Worm (Caenorhabditis elegans) whole organism, late embryonic: ENCODE data around the gene clec-175.

Experiments
- F13H6.1 ChIP-seq: sonication (generic microtip); optimal IDR thresholded peaks from 2 replicates; lab custom pipeline; 2016; ENCODE audit warnings: missing genetic modification characterization, missing compliant biosample characterization
- K02D7.2 ChIP-seq: sonication (generic microtip); optimal IDR thresholded peaks from 2 replicates; lab custom pipeline; 2017; ENCODE audit warnings: mild to moderate bottlenecking, missing genetic modification characterization, missing compliant biosample characterization
- K09A11.1 ChIP-seq: sonication (generic microtip); optimal IDR thresholded peaks from 2 replicates; lab custom pipeline; 2017; ENCODE audit warnings: antibody characterized with exemption, mild to moderate bottlenecking, missing genetic modification characterization, missing compliant biosample characterization; ENCODE audit not compliant: insufficient read depth
- Y22D7AL.16 ChIP-seq: sonication (generic microtip); optimal IDR thresholded peaks from 2 replicates; lab custom pipeline; 2016; ENCODE audit warnings: missing genetic modification characterization, missing compliant biosample characterization
- ahr-1 ChIP-seq: sonication (generic microtip); optimal IDR thresholded peaks from 2 replicates; lab custom pipeline; 2016; ENCODE audit warnings: missing genetic modification characterization, missing compliant biosample characterization
- ama-1 ChIP-seq: fragments of 150-350 bp; optimal IDR thresholded peaks from 2 replicates; lab custom pipeline; 2014
- ceh-19 ChIP-seq: fragments of 200-800 bp; sonication (Bioruptor generic); optimal IDR thresholded peaks from 2 replicates; lab custom pipeline; 2018; ENCODE audit warnings: mild to moderate bottlenecking, missing genetic modification characterization, missing compliant biosample characterization
- ceh-24 ChIP-seq: sonication (generic microtip); optimal IDR thresholded peaks from 2 replicates; lab custom pipeline; 2016; ENCODE audit warnings: mild to moderate bottlenecking, missing genetic modification characterization, missing compliant biosample characterization
- ceh-30 ChIP-seq: fragments of 150-350 bp; optimal IDR thresholded peaks from 2 replicates; lab custom pipeline; 2014; ENCODE audit warnings: missing biosample characterization, missing genetic modification characterization
- ceh-34 ChIP-seq: sonication (generic microtip); optimal IDR thresholded peaks from 2 replicates; lab custom pipeline; 2016; ENCODE audit warnings: mild to moderate bottlenecking, missing genetic modification characterization, missing compliant biosample characterization
- ceh-9 ChIP-seq: sonication (generic microtip); optimal IDR thresholded peaks from 2 replicates; lab custom pipeline; 2016; ENCODE audit warnings: mild to moderate bottlenecking, missing genetic modification characterization, inconsistent platforms, missing compliant biosample characterization
- elt-2 ChIP-seq: sonication (generic microtip); optimal IDR thresholded peaks from 2 replicates; lab custom pipeline; 2016; ENCODE audit warnings: missing genetic modification reagents, missing genetic modification characterization, missing compliant biosample characterization
- elt-4 ChIP-seq: sonication (generic microtip); optimal IDR thresholded peaks from 2 replicates; lab custom pipeline; 2016; ENCODE audit warnings: missing genetic modification characterization, missing compliant biosample characterization
- ets-4 ChIP-seq: sonication (generic microtip); optimal IDR thresholded peaks from 2 replicates; lab custom pipeline; 2016; ENCODE audit warnings: missing genetic modification characterization, missing compliant biosample characterization
- eyg-1 ChIP-seq: sonication (generic microtip); optimal IDR thresholded peaks from 2 replicates; lab custom pipeline; 2016; ENCODE audit warnings: missing genotype, missing genetic modification characterization, missing compliant biosample characterization
- fax-1 ChIP-seq: sonication (generic microtip); optimal IDR thresholded peaks from 2 replicates; lab custom pipeline; 2016; ENCODE audit warnings: missing genotype, missing genetic modification characterization, missing compliant biosample characterization
- fkh-10 ChIP-seq: fragments of 150-350 bp; optimal IDR thresholded peaks from 2 replicates; lab custom pipeline; 2014; ENCODE audit warnings: missing biosample characterization, missing genetic modification reagents, missing genetic modification characterization
- hlh-30 ChIP-seq: sonication (generic microtip); optimal IDR thresholded peaks from 2 replicates; lab custom pipeline; 2017; ENCODE audit warnings: antibody characterized with exemption, missing genetic modification characterization, missing compliant biosample characterization; ENCODE audit not compliant: insufficient read depth
- hlh-6 ChIP-seq: sonication (generic microtip); optimal IDR thresholded peaks from 2 replicates; lab custom pipeline; 2016; ENCODE audit warnings: missing genotype, missing genetic modification characterization, missing compliant biosample characterization
- hlh-8 ChIP-seq: sonication (generic microtip); optimal IDR thresholded peaks from 2 replicates; lab custom pipeline; 2016; ENCODE audit warnings: missing genotype, missing genetic modification characterization, missing compliant biosample characterization
- lin-11 ChIP-seq: fragments of 200-800 bp; sonication (Bioruptor generic); optimal IDR thresholded peaks from 2 replicates; lab custom pipeline; 2018; ENCODE audit warnings: mild to moderate bottlenecking, missing genetic modification characterization, missing compliant biosample characterization
- madf-2 ChIP-seq: sonication (generic microtip); optimal IDR thresholded peaks from 2 replicates; lab custom pipeline; 2017; ENCODE audit warnings: missing genetic modification characterization, missing compliant biosample characterization
- mec-3 ChIP-seq: sonication (generic microtip); optimal IDR thresholded peaks from 2 replicates; lab custom pipeline; 2016; ENCODE audit warnings: borderline replicate concordance, missing genetic modification characterization, missing compliant biosample characterization
- nhr-11 ChIP-seq: fragments of 150-350 bp; optimal IDR thresholded peaks from 2 replicates; lab custom pipeline; 2014; ENCODE audit warnings: missing biosample characterization, missing genetic modification characterization
- odd-2 ChIP-seq: sonication (generic microtip); optimal IDR thresholded peaks from 2 replicates; lab custom pipeline; 2017; ENCODE audit warnings: antibody characterized with exemption, mild to moderate bottlenecking, missing genetic modification characterization, missing compliant biosample characterization
- pat-9 ChIP-seq: fragments of 200-800 bp; sonication (Bioruptor generic); optimal IDR thresholded peaks from 2 replicates; lab custom pipeline; 2018; ENCODE audit warnings: mild to moderate bottlenecking, missing genetic modification characterization, moderate library complexity, missing compliant biosample characterization
- pax-1 ChIP-seq: fragments of 150-350 bp; optimal IDR thresholded peaks from 2 replicates; lab custom pipeline; 2014; ENCODE audit warnings: missing biosample characterization, missing genetic modification characterization
- pha-4 ChIP-seq: fragments of 150-350 bp; optimal IDR thresholded peaks from 2 replicates; lab custom pipeline; 2018; ENCODE audit warnings: missing biosample characterization, missing genetic modification reagents, missing genetic modification characterization
- pros-1 ChIP-seq: fragments of 150-350 bp; optimal IDR thresholded peaks from 2 replicates; lab custom pipeline; 2014; ENCODE audit warnings: missing biosample characterization, missing genetic modification reagents, missing genetic modification characterization
- ref-2 ChIP-seq: sonication (generic microtip); optimal IDR thresholded peaks from 2 replicates; lab custom pipeline; 2016; ENCODE audit warnings: missing genetic modification characterization, missing compliant biosample characterization
- rnt-1 ChIP-seq: sonication (generic microtip); optimal IDR thresholded peaks from 2 replicates; lab custom pipeline; 2016; ENCODE audit warnings: missing genetic modification characterization, missing compliant biosample characterization
- sox-2 ChIP-seq: fragments of 200-800 bp; sonication (Bioruptor generic); IDR thresholded peaks from 2 replicates; pipeline ENCODE4 v1.3.6; 2022; ENCODE audit warnings: missing genetic modification reagents, missing genetic modification characterization, missing compliant biosample characterization
- sox-4 ChIP-seq: sonication (generic microtip); optimal IDR thresholded peaks from 2 replicates; lab custom pipeline; 2017; ENCODE audit warnings: mild to moderate bottlenecking, missing genetic modification characterization, inconsistent platforms, missing compliant biosample characterization
- ttx-3 ChIP-seq: sonication (generic microtip); optimal IDR thresholded peaks from 2 replicates; lab custom pipeline; 2016; ENCODE audit warnings: missing genetic modification reagents, missing genetic modification characterization, missing compliant biosample characterization
- unc-55 ChIP-seq: sonication (generic microtip); optimal IDR thresholded peaks from 2 replicates; lab custom pipeline; 2017; ENCODE audit warnings: missing biosample characterization, missing genetic modification reagents, missing genetic modification characterization
- unc-86 ChIP-seq: sonication (generic microtip); optimal IDR thresholded peaks from 2 replicates; lab custom pipeline; 2016; ENCODE audit warnings: missing genetic modification characterization, missing compliant biosample characterization
- zip-5 ChIP-seq: sonication (generic microtip); optimal IDR thresholded peaks from 2 replicates; lab custom pipeline; 2016; ENCODE audit warnings: missing genetic modification characterization, missing compliant biosample characterization

clec-175 gene

DNA sequence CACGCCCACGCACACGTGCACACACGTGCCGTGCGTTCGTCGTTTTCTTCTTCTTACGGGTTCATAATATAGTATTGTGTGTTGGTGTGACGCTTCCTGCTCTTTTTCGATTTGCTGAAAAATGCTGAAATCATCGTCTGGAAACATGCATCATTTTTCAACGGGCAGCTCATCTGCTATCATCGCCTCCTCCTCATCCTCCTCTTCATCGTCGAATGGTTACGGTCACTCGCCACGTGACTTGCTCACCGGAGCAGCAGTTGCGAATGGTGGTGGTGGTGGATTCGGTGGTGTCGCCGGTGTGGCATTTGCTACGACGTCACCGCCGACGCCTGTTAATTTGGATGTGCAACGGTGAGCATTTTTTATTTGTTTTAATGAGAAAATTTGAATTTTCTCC, 13.4 kb upstream of the clec-175 start:
- no peak for TF ChIP-seq unc-86 (tag; lab: Kevin White, UChicago)
- peak; percentile 45 for TF ChIP-seq hlh-30 (tag; lab: Kevin White, UChicago)

DNA sequence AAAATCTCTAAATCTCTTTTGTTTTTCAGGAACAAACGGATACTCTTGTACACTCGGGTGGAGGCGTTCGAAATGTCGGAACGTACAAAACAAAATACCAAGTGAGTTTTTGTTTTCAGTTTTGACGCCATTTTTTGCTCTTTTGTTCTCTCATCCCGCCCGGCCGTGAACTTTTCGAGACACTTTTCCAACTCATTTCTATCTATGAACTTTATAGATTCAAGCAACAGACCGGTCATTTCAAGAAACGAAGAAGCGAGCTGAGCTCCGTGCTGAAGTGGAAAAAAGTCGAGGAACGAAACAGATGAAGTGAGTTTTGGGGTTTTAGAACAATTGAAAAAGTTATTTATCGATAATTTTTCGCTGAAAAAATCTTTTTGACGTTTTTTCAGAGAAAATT, 11.6 kb upstream of the clec-175 start:
- TF ChIP-seq hlh-8 (tag; lab: Kevin White, UChicago) (no peak), ets-4 (no peak), eyg-1 (no peak), pax-1 (no peak), pat-9 (tag; lab: Kevin White, UChicago) (no peak), hlh-6 (no peak), ceh-19 (GFP tag; lab: Kevin White, UChicago) (no peak), ttx-3 (no peak), K02D7.2 (no peak), fkh-10 (GFP tag; lab: Kevin White, UChicago) (no peak), rnt-1 (tag; lab: Kevin White, UChicago) (no peak), unc-86 (tag; lab: Kevin White, UChicago) (no peak), elt-4 (tag; lab: Kevin White, UChicago) (no peak), sox-4 (no peak), madf-2 (tag; lab: Kevin White, UChicago) (no peak), elt-2 (tag; lab: Kevin White, UChicago) (no peak), odd-2 (tag; lab: Kevin White, UChicago) (no peak), pros-1 (tag; lab: Kevin White, UChicago) (no peak)

DNA sequence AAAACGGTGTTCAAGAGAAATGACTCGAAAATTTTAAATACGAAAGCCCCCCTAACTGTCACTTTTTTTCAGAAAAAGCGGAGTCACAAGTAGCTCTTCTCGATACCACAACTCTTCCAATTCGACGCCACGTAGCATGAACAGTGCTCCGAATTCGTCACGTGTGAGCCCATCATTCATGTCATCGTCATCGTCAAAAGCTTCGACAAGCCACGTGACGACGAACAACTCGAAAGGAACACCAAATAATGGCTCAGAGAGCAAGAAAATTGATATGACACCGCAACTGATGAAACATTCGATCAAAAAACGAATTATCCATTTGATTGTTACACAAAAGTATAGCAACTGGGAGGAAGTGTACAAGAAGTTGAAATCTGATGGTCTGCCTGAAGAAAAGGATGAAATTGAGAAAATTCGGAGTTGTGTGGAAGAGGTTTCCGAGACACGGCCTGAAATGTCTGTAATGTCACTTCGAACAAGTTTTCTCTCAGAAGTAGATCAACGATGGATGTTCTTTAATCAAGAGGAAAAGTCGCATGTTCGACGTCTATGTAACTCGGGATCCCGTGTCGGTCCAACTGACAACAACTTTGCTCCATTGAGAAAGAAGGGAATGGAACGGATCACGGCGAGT, 10.7 kb upstream of the clec-175 start:
- TF ChIP-seq ref-2 (peak; percentile 0), ceh-34 (tag; lab: Kevin White, UChicago) (no peak)

DNA sequence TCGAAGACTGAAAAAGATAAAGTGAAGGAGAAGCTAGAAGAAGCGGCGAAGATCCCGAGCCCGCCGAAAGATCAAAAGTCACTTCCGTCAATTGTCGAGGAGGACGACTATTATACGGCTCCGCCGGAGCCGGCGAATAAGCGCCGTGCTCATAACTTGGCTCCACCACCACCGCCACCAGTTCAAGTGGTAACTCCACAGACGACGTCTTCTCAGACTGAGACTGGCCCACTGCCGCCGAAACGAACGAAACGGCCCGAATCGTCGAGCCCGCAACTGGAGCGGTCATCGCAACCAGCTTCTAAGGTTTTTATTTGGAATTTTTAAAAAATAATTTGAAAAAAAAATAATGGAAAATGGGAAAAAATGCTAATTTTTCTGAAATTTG, 10.2 kb upstream of the clec-175 start:
- no peak for TF ChIP-seq lin-11
- no peak for TF ChIP-seq unc-55 (GFP tag; lab: Kevin White, UChicago)
- no peak for TF ChIP-seq odd-2 (tag; lab: Kevin White, UChicago)
- no peak for TF ChIP-seq ceh-24 (tag; lab: Kevin White, UChicago)
- TF ChIP-seq ceh-19 (GFP tag; lab: Kevin White, UChicago), result no peak
- TF ChIP-seq nhr-11 (tag; lab: Kevin White, UChicago), result no peak
- TF ChIP-seq F13H6.1, result no peak
- TF ChIP-seq hlh-8 (tag; lab: Kevin White, UChicago), result no peak
- no peak for TF ChIP-seq ama-1 (lab: Kevin White, UChicago)
- no peak for TF ChIP-seq pha-4 (tag; lab: Kevin White, UChicago)
- TF ChIP-seq K09A11.1 (tag; lab: Kevin White, UChicago), result no peak
- no peak for TF ChIP-seq mec-3 (tag; lab: Kevin White, UChicago)
- TF ChIP-seq sox-2, result no peak

DNA sequence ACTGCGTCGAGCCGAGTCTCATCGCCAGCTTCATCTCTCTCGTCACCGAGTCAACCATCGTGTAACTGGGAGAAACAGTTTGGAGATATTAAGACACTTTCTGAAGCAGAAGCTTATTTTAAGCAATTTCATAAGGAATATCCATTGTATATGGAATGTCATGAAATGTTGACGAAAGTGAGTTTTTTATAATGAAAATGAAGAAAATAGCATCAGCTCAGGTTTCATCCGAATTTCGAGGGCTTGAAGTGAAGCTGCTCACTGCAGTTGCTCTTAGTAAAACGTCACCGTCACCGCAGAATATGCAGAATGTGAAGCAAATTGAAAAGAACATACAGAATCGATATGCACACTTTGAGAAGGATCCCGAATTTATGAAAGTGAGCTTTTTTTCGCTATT, 9.0 kb upstream of the clec-175 start:
- TF ChIP-seq rnt-1 (tag; lab: Kevin White, UChicago) (no peak), elt-2 (tag; lab: Kevin White, UChicago) (no peak), hlh-6 (no peak), hlh-30 (tag; lab: Kevin White, UChicago) (no peak), ceh-30 (tag; lab: Kevin White, UChicago) (no peak)
- TF ChIP-seq, all 69 proteins: peak for 0

DNA sequence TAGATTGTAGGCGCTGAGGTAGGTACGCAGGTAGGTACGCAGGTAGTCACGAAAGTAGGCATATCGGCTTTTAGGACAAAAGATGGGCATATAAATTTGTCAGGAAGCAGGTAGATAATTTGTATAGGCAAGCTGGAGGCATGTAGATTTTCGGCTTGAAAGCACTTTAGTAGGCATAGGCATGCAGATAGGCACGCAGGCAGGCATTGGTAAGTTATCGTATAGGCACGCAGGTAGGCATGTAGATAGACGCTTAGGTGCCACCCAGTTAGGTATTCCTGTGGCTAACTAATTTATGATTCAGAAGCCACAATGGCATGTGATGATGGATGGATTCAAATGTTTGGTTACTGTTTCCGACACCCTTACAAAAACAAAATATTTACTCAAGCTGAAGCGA, 897 bp downstream of the clec-175 start:
- TF ChIP-seq Y22D7AL.16 (tag; lab: Kevin White, UChicago) (no peak), ceh-9 (no peak), fax-1 (tag; lab: Kevin White, UChicago) (no peak), ceh-19 (GFP tag; lab: Kevin White, UChicago) (no peak), fkh-10 (GFP tag; lab: Kevin White, UChicago) (no peak), elt-2 (tag; lab: Kevin White, UChicago) (no peak), ahr-1 (tag; lab: Kevin White, UChicago) (no peak), zip-5 (tag; lab: Kevin White, UChicago) (no peak)
